Fruit fly (Drosophila melanogaster) whole organism, adult: ENCODE results near the gene CG5953.
A peak's percentile ranks its signal among the peaks of the same experiment; 100 is the strongest.

Source experiments
- CG11617 ChIP-seq: fragments of 200-800 bp; sonication (Bioruptor generic); optimal IDR thresholded peaks from 2 replicates; lab custom pipeline; 2017; ENCODE audit warnings: mild to moderate bottlenecking, missing biosample characterization, missing genetic modification reagents, missing genetic modification characterization
- CG12768 ChIP-seq: fragments of 200-800 bp; sonication (Bioruptor generic); optimal IDR thresholded peaks from 2 replicates; lab custom pipeline; 2017; ENCODE audit warnings: missing biosample characterization, missing genetic modification characterization, mild to moderate bottlenecking, moderate library complexity, missing genetic modification reagents
- CG14711 ChIP-seq: fragments of 200-800 bp; sonication (Bioruptor generic); optimal IDR thresholded peaks from 2 replicates; lab custom pipeline; 2018; ENCODE audit warnings: missing biosample characterization, mild to moderate bottlenecking, missing genetic modification characterization, moderate library complexity
- CG1620 ChIP-seq: fragments of 200-800 bp; sonication (Bioruptor generic); optimal IDR thresholded peaks from 2 replicates; lab custom pipeline; 2016; ENCODE audit warnings: missing biosample characterization, missing genetic modification characterization
- CG33017 ChIP-seq: fragments of 200-800 bp; sonication (Bioruptor generic); optimal IDR thresholded peaks from 2 replicates; lab custom pipeline; 2018; ENCODE audit warnings: missing biosample characterization, mild to moderate bottlenecking, missing genetic modification characterization, moderate library complexity
- CG5204 ChIP-seq: fragments of 200-800 bp; sonication (Bioruptor generic); optimal IDR thresholded peaks from 2 replicates; lab custom pipeline; 2016; ENCODE audit warnings: missing biosample characterization, missing genetic modification characterization
- CG7045 ChIP-seq: fragments of 200-800 bp; sonication (Bioruptor generic); optimal IDR thresholded peaks from 2 replicates; lab custom pipeline; 2017; ENCODE audit warnings: missing biosample characterization, mild to moderate bottlenecking, missing genetic modification characterization
- CG7101 ChIP-seq: fragments of 200-800 bp; sonication (Bioruptor generic); optimal IDR thresholded peaks from 2 replicates; lab custom pipeline; 2018; ENCODE audit warnings: missing biosample characterization, mild to moderate bottlenecking, missing genetic modification characterization, moderate library complexity
- Clk ChIP-seq: fragments of 200-800 bp; sonication (Bioruptor generic); optimal IDR thresholded peaks from 2 replicates; lab custom pipeline; 2017; ENCODE audit warnings: missing biosample characterization, missing genetic modification characterization
- Crg-1 ChIP-seq: fragments of 200-800 bp; sonication (Bioruptor generic); optimal IDR thresholded peaks from 2 replicates; lab custom pipeline; 2016; ENCODE audit warnings: missing biosample characterization, missing genetic modification characterization
- Hr96 ChIP-seq: fragments of 200-800 bp; sonication (Bioruptor generic); optimal IDR thresholded peaks from 2 replicates; lab custom pipeline; 2016; ENCODE audit warnings: missing biosample characterization, missing genetic modification characterization
- Mnt ChIP-seq: fragments of 200-800 bp; sonication (Bioruptor generic); optimal IDR thresholded peaks from 2 replicates; lab custom pipeline; 2016; ENCODE audit warnings: missing biosample characterization, mild to moderate bottlenecking, missing genetic modification characterization
- bab1 ChIP-seq: fragments of 200-800 bp; sonication (Bioruptor generic); optimal IDR thresholded peaks from 3 replicates; lab custom pipeline; 2019; ENCODE audit warnings: missing biosample characterization, mild to moderate bottlenecking, missing genetic modification characterization, moderate library complexity
- cic ChIP-seq: fragments of 200-800 bp; sonication (Bioruptor generic); optimal IDR thresholded peaks from 2 replicates; lab custom pipeline; 2017; ENCODE audit warnings: missing biosample characterization, mild to moderate bottlenecking, missing genetic modification characterization, moderate library complexity
- cnc ChIP-seq, 2 experiments: fragments of >200 bp; optimal IDR thresholded peaks; 2 replicates each; lab custom pipeline; 2017
- kay ChIP-seq: fragments of 200-800 bp; sonication (Bioruptor generic); peaks from one replicate; lab custom pipeline; 2016; ENCODE audit warnings: missing biosample characterization, missing genetic modification characterization, borderline replicate concordance
- ovo ChIP-seq: fragments of 200-800 bp; sonication (Bioruptor generic); optimal IDR thresholded peaks from 2 replicates; lab custom pipeline; 2016; ENCODE audit warnings: missing biosample characterization, missing genetic modification characterization
- pad ChIP-seq: fragments of 200-800 bp; sonication (Bioruptor generic); optimal IDR thresholded peaks from 3 replicates; lab custom pipeline; 2017; ENCODE audit warnings: missing biosample characterization, missing genetic modification characterization, mild to moderate bottlenecking, moderate library complexity, missing genetic modification reagents
- tj ChIP-seq: fragments of 200-800 bp; sonication (Bioruptor generic); optimal IDR thresholded peaks from 3 replicates; lab custom pipeline; 2017; ENCODE audit warnings: missing biosample characterization, mild to moderate bottlenecking, missing genetic modification characterization, moderate library complexity
- toe ChIP-seq: fragments of 200-800 bp; sonication (Bioruptor generic); optimal IDR thresholded peaks from 2 replicates; lab custom pipeline; 2016; ENCODE audit warnings: missing biosample characterization, missing genetic modification characterization

CG5953 gene

DNA sequence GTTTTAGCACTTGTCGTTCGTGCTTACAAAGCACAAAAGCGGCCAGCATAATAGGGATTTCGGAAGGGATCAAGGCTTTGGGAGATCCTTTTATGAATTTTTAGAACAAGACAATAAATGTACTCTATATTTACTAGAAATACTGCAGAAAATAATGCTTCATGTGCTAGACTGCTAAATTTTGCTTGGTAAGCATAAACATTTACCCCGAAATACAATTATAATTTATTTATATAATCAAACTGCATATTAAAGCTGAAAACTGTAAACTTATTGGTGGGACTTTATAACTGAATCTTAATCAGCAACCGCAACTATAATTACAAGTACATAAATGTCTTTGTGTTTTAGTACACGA is 2.3 kb downstream of the CG5953 start:
- TF ChIP-seq toe (GFP tag; lab: Kevin White, UChicago) (no peak), tj (peak; percentile 92)

- TF ChIP-seq CG33017 (tag; lab: Kevin White, UChicago) (peak; percentile 14), cic (GFP tag; lab: Kevin White, UChicago) (peak; percentile 55), CG14711 (tag; lab: Kevin White, UChicago) (no peak), Crg-1 (peak; percentile 19), CG5204 (GFP tag; lab: Kevin White, UChicago) (no peak), bab1 (no peak), ovo (GFP tag; lab: Kevin White, UChicago) (no peak), tj (no peak), CG7045 (GFP tag; lab: Kevin White, UChicago) (peak; percentile 39), cnc (optimal IDR thresholded peaks at IDR 0.05; lab: Kevin White, UChicago) (no peak), Hr96 (no peak), Clk (GFP tag; lab: Kevin White, UChicago) (no peak), Mnt (GFP tag; lab: Kevin White, UChicago) (peak; percentile 66), pad (GFP tag; lab: Kevin White, UChicago) (peak; percentile 28), CG1620 (GFP tag; lab: Kevin White, UChicago) (no peak), toe (GFP tag; lab: Kevin White, UChicago) (no peak), CG11617 (GFP tag; lab: Kevin White, UChicago) (no peak), kay (peak; percentile 86), CG12768 (peak; percentile 14), CG7101 (tag; lab: Kevin White, UChicago) (peak; percentile 22)
Observed at dm6 chr2L:16529485-16530413, 2.9 kb downstream of the CG5953 start.

DNA sequence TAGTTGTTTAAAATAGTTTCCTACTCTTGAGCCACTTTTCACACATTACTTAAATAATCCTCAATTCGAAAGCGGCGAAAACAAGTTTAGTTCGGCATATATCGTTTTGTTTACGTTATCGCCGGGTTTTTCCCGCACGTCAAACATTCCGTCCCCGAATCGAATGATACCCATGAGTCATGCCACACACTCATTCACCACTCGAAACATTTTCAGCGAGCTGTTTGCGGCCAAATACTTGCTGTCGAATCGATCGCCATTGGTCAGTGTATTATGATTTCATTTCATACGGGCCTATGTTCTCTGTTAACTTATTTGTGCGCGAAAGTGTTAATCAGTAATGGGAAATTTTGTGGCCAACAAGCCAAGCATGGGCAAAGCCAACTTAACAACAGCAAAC is 4.2 kb downstream of the CG5953 start:
- TF ChIP-seq CG1620 (GFP tag; lab: Kevin White, UChicago) (no peak), CG11617 (GFP tag; lab: Kevin White, UChicago) (no peak), Crg-1 (no peak), pad (GFP tag; lab: Kevin White, UChicago) (no peak), CG33017 (tag; lab: Kevin White, UChicago) (no peak), CG5204 (GFP tag; lab: Kevin White, UChicago) (no peak), kay (no peak), tj (no peak)

- no peak for TF ChIP-seq CG33017 (tag; lab: Kevin White, UChicago)
- no peak for TF ChIP-seq CG12768
- no peak for TF ChIP-seq CG11617 (GFP tag; lab: Kevin White, UChicago)
- TF ChIP-seq CG14711 (tag; lab: Kevin White, UChicago): no peak
- TF ChIP-seq Hr96: no peak
- peak; percentile 1 for TF ChIP-seq CG7101 (tag; lab: Kevin White, UChicago)
Observed at dm6 chr2L:16526578-16526977, 6.1 kb downstream of the CG5953 start.

dm6 chr2L:16526015-16526518 is 6.6 kb downstream of the CG5953 start:
- TF ChIP-seq pad (GFP tag; lab: Kevin White, UChicago) (peak; percentile 95), Clk (GFP tag; lab: Kevin White, UChicago) (peak; percentile 11), ovo (GFP tag; lab: Kevin White, UChicago) (peak; percentile 68), CG12768 (peak; percentile 33), cnc (optimal IDR thresholded peaks at IDR 0.05; lab: Kevin White, UChicago) (peak; percentile 100), Hr96 (peak; percentile 36), CG7101 (tag; lab: Kevin White, UChicago) (no peak), cic (GFP tag; lab: Kevin White, UChicago) (peak; percentile 96), CG33017 (tag; lab: Kevin White, UChicago) (no peak), kay (no peak), tj (peak; percentile 95), CG11617 (GFP tag; lab: Kevin White, UChicago) (no peak), toe (GFP tag; lab: Kevin White, UChicago) (no peak), bab1 (peak; percentile 6), CG5204 (GFP tag; lab: Kevin White, UChicago) (no peak), CG1620 (GFP tag; lab: Kevin White, UChicago) (no peak), Mnt (GFP tag; lab: Kevin White, UChicago) (peak; percentile 81), Crg-1 (peak; percentile 1), CG14711 (tag; lab: Kevin White, UChicago) (no peak), CG7045 (GFP tag; lab: Kevin White, UChicago) (peak; percentile 55)

DNA sequence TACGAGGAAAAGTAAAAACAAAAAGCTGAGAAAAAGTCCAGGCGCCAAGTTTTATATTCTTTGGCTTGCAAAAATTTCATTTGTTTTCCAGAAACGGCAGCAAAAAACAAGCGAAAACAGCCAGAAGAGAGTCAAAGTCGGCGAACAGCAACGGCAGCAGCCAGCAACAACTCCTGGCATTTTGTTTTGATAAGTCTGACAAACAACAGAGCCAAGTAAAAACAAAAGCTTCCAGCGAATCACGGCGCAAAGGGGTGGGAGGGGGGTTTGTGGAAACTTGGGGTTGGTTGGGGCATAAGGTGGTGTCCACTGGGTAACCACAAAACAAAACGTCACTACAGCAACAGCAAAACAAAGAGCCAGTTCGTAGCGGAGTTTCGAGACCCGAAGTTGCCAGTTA is 7.6 kb downstream of the CG5953 start:
- TF ChIP-seq CG7101 (tag; lab: Kevin White, UChicago) (no peak), tj (peak; percentile 42)

DNA sequence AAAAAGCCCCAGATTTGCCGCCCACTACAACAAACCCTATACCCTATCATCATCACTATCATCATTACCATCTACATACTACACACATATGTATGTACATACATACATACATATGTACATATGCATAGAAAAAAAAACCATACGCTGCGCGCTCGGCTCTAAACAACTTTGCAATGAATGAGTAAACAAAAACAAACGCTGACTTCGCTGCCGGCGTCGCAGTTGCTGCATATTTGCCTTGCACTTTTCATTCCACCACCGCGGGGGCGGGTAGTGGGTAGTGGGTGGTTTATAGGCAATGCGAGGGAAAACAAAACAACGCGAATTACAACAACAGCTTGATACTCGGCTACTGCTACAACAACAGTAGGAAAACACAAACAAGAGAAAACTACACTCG is 9.6 kb downstream of the CG5953 start:
- TF ChIP-seq CG33017 (tag; lab: Kevin White, UChicago): peak; percentile 23
- TF ChIP-seq tj: peak; percentile 74
- TF ChIP-seq CG5204 (GFP tag; lab: Kevin White, UChicago): no peak
- peak; percentile 77 for TF ChIP-seq ovo (GFP tag; lab: Kevin White, UChicago)
- TF ChIP-seq cnc (optimal IDR thresholded peaks at IDR 0.05; lab: Kevin White, UChicago): peak in 1 of 2 experiments; percentile 2
- TF ChIP-seq CG12768: peak; percentile 75
- peak; percentile 42 for TF ChIP-seq pad (GFP tag; lab: Kevin White, UChicago)
- peak; percentile 47 for TF ChIP-seq CG7101 (tag; lab: Kevin White, UChicago)
- TF ChIP-seq CG11617 (GFP tag; lab: Kevin White, UChicago): peak; percentile 6
- peak; percentile 59 for TF ChIP-seq CG7045 (GFP tag; lab: Kevin White, UChicago)
- TF ChIP-seq kay: peak; percentile 87
- peak; percentile 30 for TF ChIP-seq toe (GFP tag; lab: Kevin White, UChicago)
- peak; percentile 22 for TF ChIP-seq CG14711 (tag; lab: Kevin White, UChicago)
- peak; percentile 47 for TF ChIP-seq Clk (GFP tag; lab: Kevin White, UChicago)
- peak; percentile 24 for TF ChIP-seq CG1620 (GFP tag; lab: Kevin White, UChicago)
- TF ChIP-seq bab1: no peak
- peak; percentile 42 for TF ChIP-seq Mnt (GFP tag; lab: Kevin White, UChicago)
- peak; percentile 95 for TF ChIP-seq cic (GFP tag; lab: Kevin White, UChicago)
- TF ChIP-seq Hr96: no peak
- TF ChIP-seq Crg-1: no peak
